Worm (Caenorhabditis elegans): ENCODE results near the gene C52E2.3.
"Not testable (repeated sequence)": the region's sequence is repeated elsewhere in the genome, so short reads cannot be mapped to it uniquely, and the experiment has no call there.

Gene C52E2.3

ce11 chrII:1854094-1854493 lies 3.0 kb downstream of the C52E2.3 start, which contains the start of gene fbxb-95:
TSS of gene fbxb-95 (plus strand) at chrII:1854394.
- TF ChIP-seq nhr-12, zag-1, ztf-11 (tag; optimal IDR thresholded peaks at IDR 0.05): not testable (repeated sequence)

- TF ChIP-seq fkh-10 (GFP tag; optimal IDR thresholded peaks at IDR 0.05); pha-4 (tag; optimal IDR thresholded peaks at IDR 0.05); nhr-77 (tag; optimal IDR thresholded peaks at IDR 0.05): not testable (repeated sequence)
Observed at ce11 chrII:1861285-1861793, 10.3 kb downstream of the C52E2.3 start, which contains the start of gene C16C4.18. TSS of gene C16C4.18 (minus strand) at chrII:1861335.

- TF ChIP-seq fkh-2, pha-4, jun-1 (tag; optimal IDR thresholded peaks at IDR 0.05): not testable (repeated sequence)
Observed at ce11 chrII:1862334-1862733, 11.3 kb downstream of the C52E2.3 start, which contains the start of gene fbxb-98. TSS of gene fbxb-98 (plus strand) at chrII:1862634.

- TF ChIP-seq ZK546.5 (tag; optimal IDR thresholded peaks at IDR 0.05), result no peak
- no peak for TF ChIP-seq R02D3.7 (tag; optimal IDR thresholded peaks at IDR 0.05)
- no peak for TF ChIP-seq lsy-12 (tag; optimal IDR thresholded peaks at IDR 0.05)
- TF ChIP-seq fkh-10 (GFP tag; optimal IDR thresholded peaks at IDR 0.05), result no peak
- TF ChIP-seq nhr-25 (tag; optimal IDR thresholded peaks at IDR 0.05), result no peak
- no peak for TF ChIP-seq egl-5 (tag; optimal IDR thresholded peaks at IDR 0.05)
- TF ChIP-seq ceh-28 (tag; optimal IDR thresholded peaks at IDR 0.05), result no peak
- no peak for TF ChIP-seq mml-1 (tag; optimal IDR thresholded peaks at IDR 0.05)
- TF ChIP-seq egl-27 (tag; optimal IDR thresholded peaks at IDR 0.05), result no peak
- no peak for TF ChIP-seq elt-1 (tag; optimal IDR thresholded peaks at IDR 0.05)
- no peak for TF ChIP-seq pha-4 (tag; optimal IDR thresholded peaks at IDR 0.05)
- no peak for TF ChIP-seq nhr-43 (tag; optimal IDR thresholded peaks at IDR 0.05; ENCODE audit: poor library complexity, severe bottlenecking)
- TF ChIP-seq skn-1 (tag; optimal IDR thresholded peaks at IDR 0.05), result no peak
- no peak for TF ChIP-seq lin-39 (tag; optimal IDR thresholded peaks at IDR 0.05)
- TF ChIP-seq hmg-11 (tag; optimal IDR thresholded peaks at IDR 0.05), result no peak
- no peak for TF ChIP-seq pqm-1 (tag; optimal IDR thresholded peaks at IDR 0.05)
- TF ChIP-seq ceh-82 (tag; optimal IDR thresholded peaks at IDR 0.05), result no peak
- TF ChIP-seq unc-39 (tag; optimal IDR thresholded peaks at IDR 0.05), result no peak
- TF ChIP-seq elt-2 (tag; optimal IDR thresholded peaks at IDR 0.05), result no peak
- no peak for TF ChIP-seq fkh-2 (tag; optimal IDR thresholded peaks at IDR 0.05)
Observed at ce11 chrII:1864278-1864677, 13.2 kb downstream of the C52E2.3 start, which contains the start of gene C16C4.17. TSS of gene C16C4.17 (plus strand) at chrII:1864578.

- TF ChIP-seq elt-2 (tag; optimal IDR thresholded peaks at IDR 0.05) (peak; percentile 67), pqm-1 (tag; optimal IDR thresholded peaks at IDR 0.05) (peak; percentile 11), elt-1 (tag; optimal IDR thresholded peaks at IDR 0.05) (no peak), ceh-28 (tag; optimal IDR thresholded peaks at IDR 0.05) (no peak), nhr-76 (tag; optimal IDR thresholded peaks at IDR 0.05) (no peak), nhr-43 (tag; optimal IDR thresholded peaks at IDR 0.05; ENCODE audit: poor library complexity, severe bottlenecking) (no peak)
Observed at ce11 chrII:1865683-1866431, 14.8 kb downstream of the C52E2.3 start, which contains the start of gene math-15. TSS of gene math-15 (plus strand) at chrII:1866381.

- TF ChIP-seq elt-2 (tag; optimal IDR thresholded peaks at IDR 0.05), result peak; percentile 29
- TF ChIP-seq ztf-4 (tag; optimal IDR thresholded peaks at IDR 0.05), result no peak
- no peak for TF ChIP-seq nhr-237 (tag; optimal IDR thresholded peaks at IDR 0.05)
- no peak for TF ChIP-seq nfya-1 (tag; optimal IDR thresholded peaks at IDR 0.05; ENCODE audit: insufficient read depth)
- TF ChIP-seq nhr-28 (tag; optimal IDR thresholded peaks at IDR 0.05), result no peak
Observed at ce11 chrII:1869120-1869519, 18.1 kb downstream of the C52E2.3 start, which contains the start of gene math-14. TSS of gene math-14 (plus strand) at chrII:1869420.
